Fruit fly (Drosophila melanogaster): Measurements from ENCODE around the gene dnd.

Gene dnd

DNA sequence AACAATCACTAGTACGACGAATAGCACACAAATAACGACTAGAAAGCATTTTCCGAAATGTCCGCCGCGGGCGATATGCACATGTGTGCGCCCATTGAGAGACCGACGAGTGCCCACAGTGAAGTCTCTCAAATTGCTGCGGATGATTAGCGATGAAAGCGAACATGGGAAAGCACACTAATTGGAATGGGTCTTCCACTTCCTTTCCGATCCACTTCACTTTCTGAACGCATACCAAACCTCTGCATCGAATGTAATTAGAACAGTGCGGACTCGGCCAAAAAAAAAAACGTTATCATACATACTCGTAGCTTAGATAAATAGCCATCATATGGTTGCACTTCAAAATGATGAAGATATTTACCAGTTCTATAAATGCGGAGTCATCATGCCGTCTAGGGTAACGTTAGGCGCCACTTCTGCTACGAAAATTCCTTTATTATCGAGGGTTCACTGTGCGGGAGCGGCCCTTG lies 37.1 kb downstream of the dnd start (continued):
- peak; percentile 40 for TF ChIP-seq CG11398 (GFP tag; optimal IDR thresholded peaks at IDR 0.05)
- no peak for TF ChIP-seq CG30020 (tag; optimal IDR thresholded peaks at IDR 0.05)
- TF ChIP-seq lilli (GFP tag; optimal IDR thresholded peaks at IDR 0.05), result peak; percentile 64
- 0 out of 3 replicates have a peak, but pooled peaks have one; percentile 33 for TF ChIP-seq z (GFP tag; IDR thresholded peaks at IDR 0.05)
- TF ChIP-seq CG8089 (GFP tag; optimal IDR thresholded peaks at IDR 0.05), result peak; percentile 53
- peak; percentile 50 for TF ChIP-seq CG15601 (tag; optimal IDR thresholded peaks at IDR 0.05)
- no peak for TF ChIP-seq CG10543 (GFP tag; optimal IDR thresholded peaks at IDR 0.05)
- TF ChIP-seq mam (GFP tag; optimal IDR thresholded peaks at IDR 0.05), result peak; percentile 20
- TF ChIP-seq Sin3A (optimal IDR thresholded peaks at IDR 0.05), result no peak
- TF ChIP-seq kay (GFP tag; optimal IDR thresholded peaks at IDR 0.05), result peak; percentile 38
- peak; percentile 1 for TF ChIP-seq YL-1 (GFP tag; optimal IDR thresholded peaks at IDR 0.05)
- TF ChIP-seq CG5180 (GFP tag; optimal IDR thresholded peaks at IDR 0.05), result peak; percentile 3
- no peak for TF ChIP-seq sug (tag; optimal IDR thresholded peaks at IDR 0.05)
- TF ChIP-seq Hmr (GFP tag; optimal IDR thresholded peaks at IDR 0.05), result no peak
- TF ChIP-seq Chrac-16 (GFP tag; optimal IDR thresholded peaks at IDR 0.05), result peak; percentile 33
- no peak for TF ChIP-seq CG6683 (GFP tag; optimal IDR thresholded peaks at IDR 0.05)
- TF ChIP-seq Bdp1 (GFP tag; optimal IDR thresholded peaks at IDR 0.05), result no peak
- TF ChIP-seq CG6689 (GFP tag; IDR thresholded peaks at IDR 0.05), result peak; percentile 36; the same call in 1 of the 2 replicates
- peak; percentile 6 for TF ChIP-seq grn (GFP tag; optimal IDR thresholded peaks at IDR 0.05)
- no peak for TF ChIP-seq cato (GFP tag; optimal IDR thresholded peaks at IDR 0.05; ENCODE audit: borderline replicate concordance)
- no peak for TF ChIP-seq Kr (GFP tag; optimal IDR thresholded peaks at IDR 0.05)
- TF ChIP-seq CG12744 (GFP tag; optimal IDR thresholded peaks at IDR 0.05), result no peak
- no peak for TF ChIP-seq Stat92E (GFP tag; optimal IDR thresholded peaks at IDR 0.05)
- TF ChIP-seq Trl (optimal IDR thresholded peaks at IDR 0.05), result no peak
- peak; percentile 3 for TF ChIP-seq Trl (GFP tag; optimal IDR thresholded peaks at IDR 0.05)
- no peak for TF ChIP-seq CG2202 (tag; optimal IDR thresholded peaks at IDR 0.05)
- peak; percentile 55 for TF ChIP-seq CoRest (tag; optimal IDR thresholded peaks at IDR 0.05)
- TF ChIP-seq Dip3 (GFP tag; optimal IDR thresholded peaks at IDR 0.05), result no peak
- TF ChIP-seq CG7271 (tag; optimal IDR thresholded peaks at IDR 0.05), result no peak
- TF ChIP-seq Hr78 (GFP tag; optimal IDR thresholded peaks at IDR 0.05), result peak in 1 of 2 experiments; percentile 26
- TF ChIP-seq Nf-YC (tag; optimal IDR thresholded peaks at IDR 0.05), result no peak
- TF ChIP-seq Awh (GFP tag; IDR thresholded peaks at IDR 0.05), result peak; percentile 49; the same call in 1 of the 2 replicates
- TF ChIP-seq CG2712 (tag; optimal IDR thresholded peaks at IDR 0.05), result peak; percentile 52
- peak; percentile 24 for TF ChIP-seq ATbp (GFP tag; optimal IDR thresholded peaks at IDR 0.05)
- TF ChIP-seq wek (GFP tag; optimal IDR thresholded peaks at IDR 0.05), result no peak
- TF ChIP-seq B-H1 (GFP tag; IDR thresholded peaks at IDR 0.05), result peak; percentile 16; the same call in 1 of the 3 replicates
- no peak for TF ChIP-seq bowl (GFP tag; IDR thresholded peaks at IDR 0.05)
- TF ChIP-seq dmrt99B (tag; optimal IDR thresholded peaks at IDR 0.05), result peak; percentile 27
- no peak for TF ChIP-seq CG10321 (GFP tag; IDR thresholded peaks at IDR 0.05)
- peak; percentile 31 for TF ChIP-seq CG14710 (tag; optimal IDR thresholded peaks at IDR 0.05)
- no peak for TF ChIP-seq Bgb (GFP tag; IDR thresholded peaks at IDR 0.05; ENCODE audit: partially characterized antibody)
- no peak for TF ChIP-seq CG17612 (GFP tag; IDR thresholded peaks at IDR 0.05)
- no peak for TF ChIP-seq Ravus (GFP tag; IDR thresholded peaks at IDR 0.05)
- TF ChIP-seq slou (GFP tag; optimal IDR thresholded peaks at IDR 0.05), result no peak
- no peak for TF ChIP-seq run (tag; optimal IDR thresholded peaks at IDR 0.05)
- TF ChIP-seq CG2889 (GFP tag; IDR thresholded peaks at IDR 0.05), result no peak
- TF ChIP-seq crol (GFP tag; IDR thresholded peaks at IDR 0.05), result 0 out of 2 replicates have a peak, but pooled peaks have one; percentile 24
- no peak for TF ChIP-seq nau (GFP tag; optimal IDR thresholded peaks at IDR 0.05)
- no peak for TF ChIP-seq onecut (GFP tag; IDR thresholded peaks at IDR 0.05)
- peak; percentile 15 for TF ChIP-seq CG6254 (GFP tag; optimal IDR thresholded peaks at IDR 0.05)
- no peak for TF ChIP-seq bcd (GFP tag; optimal IDR thresholded peaks at IDR 0.05)

Measured in whole organism, embryonic.